Fruit fly (Drosophila melanogaster) whole organism, embryonic: ENCODE results near the gene NimB5.

Source experiments
- Atf6 ChIP-seq: fragments of 200-800 bp; sonication (Bioruptor generic); IDR thresholded peaks from 2 replicates; pipeline ENCODE4 v1.3.6; 2022; ENCODE audit warnings: missing biosample characterization, missing genetic modification characterization
- Awh ChIP-seq: fragments of 200-800 bp; sonication (Bioruptor generic); IDR thresholded peaks from 2 replicates; pipeline ENCODE4, ENCODE4 v1.3.6; 2022; ENCODE audit warnings: missing biosample characterization, missing genetic modification characterization
- CG10366 ChIP-seq: fragments of 200-800 bp; sonication (Bioruptor generic); IDR thresholded peaks from 2 replicates; pipeline ENCODE4 v1.3.6; 2022; ENCODE audit warnings: missing biosample characterization, missing genetic modification characterization
- CG11247 ChIP-seq: fragments of 200-800 bp; sonication (Bioruptor generic); IDR thresholded peaks from 2 replicates; pipeline ENCODE4 v1.3.6; 2022; ENCODE audit warnings: missing biosample characterization, missing genetic modification characterization
- CG11504 ChIP-seq: fragments of 200-800 bp; sonication (Bioruptor generic); optimal IDR thresholded peaks from 3 replicates; lab custom pipeline; 2019; ENCODE audit warnings: missing biosample characterization, mild to moderate bottlenecking, missing genetic modification characterization, moderate library complexity
- CG11695 ChIP-seq: fragments of 200-800 bp; sonication (Bioruptor generic); IDR thresholded peaks from 3 replicates; pipeline ENCODE4 v1.3.6; 2022; ENCODE audit warnings: missing biosample characterization, missing genetic modification characterization
- CG12659 ChIP-seq: fragments of 200-800 bp; sonication (Bioruptor generic); optimal IDR thresholded peaks from 3 replicates; lab custom pipeline; 2017; ENCODE audit warnings: mild to moderate bottlenecking, missing biosample characterization, missing genetic modification reagents, missing genetic modification characterization
- CG13287 ChIP-seq: fragments of 200-800 bp; sonication (Bioruptor generic); IDR thresholded peaks from 2 replicates; pipeline ENCODE4 v1.3.6; 2022; ENCODE audit warnings: missing biosample characterization, missing genetic modification characterization; ENCODE audit not compliant: partially characterized antibody
- CG14014 ChIP-seq: fragments of 200-800 bp; sonication (Bioruptor generic); IDR thresholded peaks from 2 replicates; pipeline ENCODE4 v1.3.6; 2022; ENCODE audit warnings: missing biosample characterization, missing genetic modification characterization
- CG15269 ChIP-seq: fragments of 200-800 bp; sonication (Bioruptor generic); optimal IDR thresholded peaks from 2 replicates; lab custom pipeline; 2018; ENCODE audit warnings: missing biosample characterization, mild to moderate bottlenecking, missing genetic modification characterization, moderate library complexity
- CG2120 ChIP-seq: fragments of 200-800 bp; sonication (Bioruptor generic); optimal IDR thresholded peaks from 3 replicates; lab custom pipeline; 2016; ENCODE audit warnings: missing biosample characterization, missing genetic modification characterization
- CG2875 ChIP-seq: fragments of 200-800 bp; sonication (Bioruptor generic); optimal IDR thresholded peaks from 2 replicates; lab custom pipeline; 2017; ENCODE audit warnings: missing biosample characterization, mild to moderate bottlenecking, missing genetic modification characterization, missing genetic modification reagents
- CG32532 ChIP-seq: fragments of 200-800 bp; sonication (Bioruptor generic); IDR thresholded peaks from 2 replicates; pipeline ENCODE4 v1.3.6; 2022; ENCODE audit warnings: missing biosample characterization, missing genetic modification characterization
- CG34224 ChIP-seq: fragments of 200-800 bp; sonication (Bioruptor generic); IDR thresholded peaks from 3 replicates; pipeline ENCODE4 v1.3.6; 2022; ENCODE audit warnings: missing biosample characterization, missing genetic modification characterization; ENCODE audit not compliant: partially characterized antibody
- CG43689 ChIP-seq: fragments of 200-800 bp; sonication (Bioruptor generic); IDR thresholded peaks from 2 replicates; pipeline ENCODE4 v1.3.6; 2022; ENCODE audit warnings: missing biosample characterization, missing genetic modification characterization
- CG4404 ChIP-seq: fragments of 200-800 bp; sonication (Bioruptor generic); IDR thresholded peaks from 2 replicates; pipeline ENCODE4 v1.3.6; 2022; ENCODE audit warnings: missing biosample characterization, missing genetic modification characterization
- CG4617 ChIP-seq: fragments of 200-800 bp; sonication (Bioruptor generic); optimal IDR thresholded peaks from 3 replicates; lab custom pipeline; 2016; ENCODE audit warnings: missing biosample characterization, missing genetic modification characterization, borderline replicate concordance
- CG6689 ChIP-seq: fragments of 200-800 bp; sonication (Bioruptor generic); IDR thresholded peaks from 2 replicates; pipeline ENCODE4 v1.3.6; 2022; ENCODE audit warnings: missing biosample characterization, missing genetic modification characterization
- CG6813 ChIP-seq: fragments of 200-800 bp; sonication (Bioruptor generic); optimal IDR thresholded peaks from 2 replicates; lab custom pipeline; 2017; ENCODE audit warnings: missing biosample characterization, missing genetic modification characterization, mild to moderate bottlenecking, moderate library complexity, missing genetic modification reagents
- CG7963 ChIP-seq: fragments of 200-800 bp; sonication (Bioruptor generic); IDR thresholded peaks from 3 replicates; pipeline ENCODE4 v1.3.6; 2022; ENCODE audit warnings: missing biosample characterization, missing genetic modification characterization; ENCODE audit not compliant: partially characterized antibody
- CG8924 ChIP-seq: fragments of 200-800 bp; optimal IDR thresholded peaks from 3 replicates; lab custom pipeline; 2019; ENCODE audit warnings: missing biosample characterization, mild to moderate bottlenecking, missing genetic modification characterization, moderate library complexity
- Dbx ChIP-seq: fragments of 200-800 bp; sonication (Bioruptor generic); IDR thresholded peaks from 3 replicates; pipeline ENCODE4 v1.3.6; 2022; ENCODE audit warnings: missing biosample characterization, missing genetic modification characterization
- E2f2 ChIP-seq: fragments of 200-800 bp; sonication (Bioruptor generic); IDR thresholded peaks from 2 replicates; pipeline ENCODE4 v1.3.6; 2022; ENCODE audit warnings: missing biosample characterization, missing genetic modification characterization
- Med ChIP-seq: fragments of 200-800 bp; sonication (Bioruptor generic); peaks from one replicate; lab custom pipeline; 2016; ENCODE audit warnings: missing biosample characterization, missing genetic modification characterization, mild to moderate bottlenecking, inconsistent platforms, moderate library complexity
- PHDP ChIP-seq: fragments of 200-800 bp; sonication (Bioruptor generic); optimal IDR thresholded peaks from 3 replicates; lab custom pipeline; 2018; ENCODE audit warnings: missing biosample characterization, mild to moderate bottlenecking, missing genetic modification characterization, moderate library complexity
- Rx ChIP-seq: fragments of 200-800 bp; sonication (Bioruptor generic); IDR thresholded peaks from 2 replicates; pipeline ENCODE4 v1.3.6; 2022; ENCODE audit warnings: missing biosample characterization, missing genetic modification characterization
- Sox100B ChIP-seq: fragments of 200-800 bp; sonication (Bioruptor generic); optimal IDR thresholded peaks from 3 replicates; lab custom pipeline; 2018; ENCODE audit warnings: missing biosample characterization, mild to moderate bottlenecking, missing genetic modification characterization
- Tbp ChIP-seq: fragments of >200 bp; optimal IDR thresholded peaks from 2 replicates; lab custom pipeline; 2018; ENCODE audit warnings: missing biosample characterization, missing genetic modification characterization
- Xrp1 ChIP-seq: fragments of 200-800 bp; sonication (Bioruptor generic); IDR thresholded peaks from 2 replicates; pipeline ENCODE4 v1.3.6; 2022; ENCODE audit warnings: missing biosample characterization, missing genetic modification characterization
- al ChIP-seq: fragments of 200-800 bp; sonication (Bioruptor generic); IDR thresholded peaks from 2 replicates; pipeline ENCODE4 v1.3.6; 2022; ENCODE audit warnings: missing biosample characterization, missing genetic modification characterization
- ci ChIP-seq: fragments of 200-800 bp; sonication (Bioruptor generic); IDR thresholded peaks from 3 replicates; pipeline ENCODE4 v1.3.6; 2022; ENCODE audit warnings: missing biosample characterization, missing genetic modification characterization
- croc ChIP-seq: fragments of 200-800 bp; sonication (Bioruptor generic); conservative IDR thresholded peaks from 3 replicates; pipeline ENCODE4 v1.3.6; 2022; ENCODE audit warnings: missing biosample characterization, missing genetic modification characterization
- dmrt99B ChIP-seq: fragments of 200-800 bp; sonication (Bioruptor generic); optimal IDR thresholded peaks from 2 replicates; lab custom pipeline; 2018; ENCODE audit warnings: missing biosample characterization, mild to moderate bottlenecking, missing genetic modification characterization, moderate library complexity
- dysf ChIP-seq: fragments of 200-800 bp; sonication (Bioruptor generic); IDR thresholded peaks from 3 replicates; pipeline ENCODE4 v1.3.6; 2022; ENCODE audit warnings: missing biosample characterization, missing genetic modification characterization
- fd102C ChIP-seq: fragments of 200-800 bp; sonication (Bioruptor generic); optimal IDR thresholded peaks from 2 replicates; lab custom pipeline; 2018; ENCODE audit warnings: missing biosample characterization, mild to moderate bottlenecking, missing genetic modification characterization, moderate library complexity
- lab ChIP-seq: fragments of 200-800 bp; sonication (Bioruptor generic); optimal IDR thresholded peaks from 3 replicates; lab custom pipeline; 2017; ENCODE audit warnings: missing biosample characterization, missing genetic modification characterization, mild to moderate bottlenecking, moderate library complexity, missing genetic modification reagents
- lmd ChIP-seq: fragments of 200-800 bp; sonication (Bioruptor generic); IDR thresholded peaks from 2 replicates; pipeline ENCODE4 v1.3.6; 2022; ENCODE audit warnings: missing biosample characterization, missing genetic modification characterization
- row ChIP-seq: fragments of 200-800 bp; sonication (Bioruptor generic); IDR thresholded peaks from 3 replicates; pipeline ENCODE4 v1.3.6; 2022; ENCODE audit warnings: missing biosample characterization, missing genetic modification characterization
- salm ChIP-seq: fragments of 200-800 bp; sonication (Bioruptor generic); optimal IDR thresholded peaks from 2 replicates; lab custom pipeline; 2018; ENCODE audit warnings: missing biosample characterization, mild to moderate bottlenecking, missing genetic modification characterization
- slbo ChIP-seq: fragments of 200-800 bp; sonication (Bioruptor generic); IDR thresholded peaks from 2 replicates; pipeline ENCODE4 v1.3.6; 2022; ENCODE audit warnings: missing biosample characterization, missing genetic modification characterization
- vvl ChIP-seq: fragments of 200-800 bp; sonication (Bioruptor generic); IDR thresholded peaks from 2 replicates; pipeline ENCODE4 v1.3.6; 2022; ENCODE audit warnings: missing biosample characterization, missing genetic modification characterization

NimB5 gene

DNA sequence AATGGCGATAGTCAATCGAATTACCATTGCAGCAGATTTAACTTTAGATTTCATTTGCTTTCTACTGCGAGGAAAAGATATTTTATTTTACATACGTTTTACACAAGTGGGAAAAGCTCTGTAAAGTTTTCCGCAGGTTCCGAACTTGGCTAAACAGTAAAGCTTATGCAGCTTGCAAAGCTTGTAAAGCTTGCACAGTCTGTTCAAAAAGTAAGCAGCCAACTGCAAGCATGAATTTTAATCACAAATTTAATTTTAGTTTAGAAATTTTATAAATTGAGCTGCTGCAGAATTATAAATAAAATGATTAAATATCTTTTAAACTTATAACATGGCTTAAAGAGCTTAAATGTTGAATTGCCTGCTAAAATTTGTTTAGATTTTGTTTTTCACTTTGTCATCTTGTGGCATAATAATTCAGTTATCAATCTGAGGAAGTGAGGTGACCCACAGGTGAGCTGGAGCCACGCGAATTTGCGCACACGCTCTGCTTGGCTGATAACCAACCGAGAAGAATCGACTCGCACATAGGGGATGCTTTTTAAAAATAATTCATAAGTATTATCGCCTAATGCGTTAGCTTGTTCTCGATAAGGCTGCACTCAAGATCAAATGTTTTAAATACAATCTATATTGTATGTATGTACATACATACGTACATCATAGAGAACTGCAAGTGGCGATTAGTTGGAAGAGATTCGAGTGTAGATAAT lies 41.8 kb downstream of the NimB5 start (continued):
- TF ChIP-seq CG10366 (peak; percentile 48), CG6689 (GFP tag; lab: Robert Waterston, UW) (peak; percentile 39; the same call in 1 of the 2 replicates), CG14014 (GFP tag; lab: Robert Waterston, UW) (0 out of 2 replicates have a peak, but pooled peaks have one; percentile 59), CG6813 (no peak), CG11247 (GFP tag; lab: Robert Waterston, UW) (peak; percentile 31; the same call in 1 of the 2 replicates), Med (GFP tag; lab: Kevin White, UChicago) (peak; percentile 88), dmrt99B (tag; lab: Kevin White, UChicago) (peak; percentile 49), croc (GFP tag; lab: Robert Waterston, UW) (no peak), Xrp1 (peak; percentile 72), CG11504 (tag; lab: Kevin White, UChicago) (peak; percentile 56), CG13287 (peak; percentile 39; the same call in 1 of the 2 replicates), Atf6 (GFP tag; lab: Robert Waterston, UW) (peak; percentile 75), ci (GFP tag; lab: Robert Waterston, UW) (peak; percentile 65; the same call in 2 of the 3 replicates), CG11695 (GFP tag; lab: Robert Waterston, UW) (peak; percentile 50; the same call in 1 of the 3 replicates), lab (GFP tag; lab: Kevin White, UChicago) (peak; percentile 69), CG8924 (tag; lab: Kevin White, UChicago) (no peak), Awh (GFP tag; lab: Robert Waterston, UW) (0 out of 2 replicates have a peak, but pooled peaks have one; percentile 22), CG4617 (GFP tag; lab: Kevin White, UChicago) (no peak), Sox100B (GFP tag; lab: Kevin White, UChicago) (peak; percentile 34), dysf (GFP tag; lab: Robert Waterston, UW) (peak; percentile 43; the same call in 1 of the 3 replicates), E2f2 (peak; percentile 39; the same call in 1 of the 2 replicates), slbo (GFP tag; lab: Robert Waterston, UW) (peak; percentile 85), CG2875 (GFP tag; lab: Kevin White, UChicago) (no peak), CG34224 (GFP tag; lab: Robert Waterston, UW) (no peak; the same call in 2 of the 3 replicates), CG2120 (GFP tag; lab: Kevin White, UChicago) (peak; percentile 37), lmd (peak; percentile 64; the same call in 1 of the 2 replicates), CG43689 (GFP tag; lab: Robert Waterston, UW) (peak; percentile 17; the same call in 1 of the 2 replicates), CG12659 (GFP tag; lab: Kevin White, UChicago) (peak; percentile 12), al (GFP tag; lab: Robert Waterston, UW) (peak; percentile 39; the same call in 1 of the 2 replicates), Dbx (GFP tag; lab: Robert Waterston, UW) (peak; percentile 71; the same call in 2 of the 3 replicates), Tbp (GFP tag; lab: Kevin White, UChicago) (no peak), Rx (0 out of 2 replicates have a peak, but pooled peaks have one; percentile 7), fd102C (no peak), CG15269 (tag; lab: Kevin White, UChicago) (peak; percentile 59), CG32532 (peak; percentile 80), PHDP (tag; lab: Kevin White, UChicago) (peak; percentile 56), CG4404 (GFP tag; lab: Robert Waterston, UW) (no peak), vvl (peak; percentile 84), CG7963 (GFP tag; lab: Robert Waterston, UW) (no peak), row (peak; percentile 93), salm (tag; lab: Kevin White, UChicago) (no peak)
- TF ChIP-seq, all 482 proteins: peak for 129
